Fruit fly (Drosophila melanogaster) whole organism, wandering third instar larva: Measurements from ENCODE around the gene CG6184.

Source experiments
- Abd-B ChIP-seq: fragments of >200 bp; optimal IDR thresholded peaks from 2 replicates; lab custom pipeline; 2017; ENCODE audit warnings: missing biosample characterization, missing genetic modification characterization
- CG9705 ChIP-seq: fragments of 200-800 bp; sonication (Bioruptor generic); optimal IDR thresholded peaks from 2 replicates; lab custom pipeline; 2018; ENCODE audit warnings: missing biosample characterization, mild to moderate bottlenecking, missing genetic modification characterization
- Dfd ChIP-seq: fragments of >200 bp; optimal IDR thresholded peaks from 2 replicates; lab custom pipeline; 2017; ENCODE audit warnings: missing biosample characterization, missing genetic modification characterization
- Dif ChIP-seq: fragments of 200-275, 200-300 bp; sonication (Bioruptor generic); optimal IDR thresholded peaks from 2 replicates; lab custom pipeline; 2018; ENCODE audit warnings: missing biosample characterization, missing genetic modification characterization; ENCODE audit not compliant: partially characterized antibody
- GATAd ChIP-seq: sonication (Bioruptor generic); optimal IDR thresholded peaks from 2 replicates; lab custom pipeline; 2016; ENCODE audit warnings: missing biosample characterization, missing genetic modification characterization
- HLH106 ChIP-seq: fragments of 200-800 bp; optimal IDR thresholded peaks from 3 replicates; lab custom pipeline; 2019; ENCODE audit warnings: missing biosample characterization, mild to moderate bottlenecking, missing genetic modification characterization, moderate library complexity
- Hnf4 ChIP-seq: fragments of 200-800 bp; sonication (Bioruptor generic); optimal IDR thresholded peaks from 2 replicates; lab custom pipeline; 2016; ENCODE audit warnings: missing biosample characterization, mild to moderate bottlenecking, missing genetic modification characterization
- Hr78 ChIP-seq: fragments of >200 bp; optimal IDR thresholded peaks from 2 replicates; lab custom pipeline; 2017; ENCODE audit warnings: missing biosample characterization, missing genetic modification characterization
- Hr83 ChIP-seq: fragments of 200-300 bp; sonication (Bioruptor generic); optimal IDR thresholded peaks from 2 replicates; lab custom pipeline; 2016; ENCODE audit warnings: missing biosample characterization, mild to moderate bottlenecking, missing genetic modification characterization, moderate library complexity; ENCODE audit not compliant: poor library complexity, severe bottlenecking
- Jra ChIP-seq: sonication (Bioruptor generic); optimal IDR thresholded peaks from 2 replicates; lab custom pipeline; 2016; ENCODE audit warnings: missing biosample characterization, missing genetic modification characterization
- Mio ChIP-seq: sonication (Bioruptor generic); optimal IDR thresholded peaks from 2 replicates; lab custom pipeline; 2016; ENCODE audit warnings: missing biosample characterization, missing genetic modification characterization
- Myc ChIP-seq: fragments of >200 bp; optimal IDR thresholded peaks from 2 replicates; lab custom pipeline; 2017
- N ChIP-seq: fragments of >200 bp; optimal IDR thresholded peaks from 2 replicates; lab custom pipeline; 2018; ENCODE audit warnings: missing biosample characterization, missing external identifiers, missing genetic modification characterization
- OdsH ChIP-seq: fragments of 200-800 bp; sonication (Bioruptor generic); optimal IDR thresholded peaks from 2 replicates; lab custom pipeline; 2016; ENCODE audit warnings: missing biosample characterization, mild to moderate bottlenecking, missing genetic modification characterization
- Rel ChIP-seq, 2 experiments: fragments of 200-800 bp; sonication (Bioruptor generic) in 1 of 2; optimal IDR thresholded peaks; 2 replicates in 1 of 2; 3 replicates in 1 of 2; lab custom pipeline; 2016 to 2019; ENCODE audit warnings: mild to moderate bottlenecking in 2 of 2, missing biosample characterization in 2 of 2, missing genetic modification characterization in 2 of 2, moderate library complexity in 1 of 2
- Sp1 ChIP-seq: fragments of 200-800 bp; sonication (Bioruptor generic); optimal IDR thresholded peaks from 3 replicates; lab custom pipeline; 2019; ENCODE audit warnings: missing biosample characterization, mild to moderate bottlenecking, missing genetic modification characterization, moderate library complexity
- Vsx2 ChIP-seq: fragments of 200-300, 225-300 bp; sonication (Bioruptor generic); optimal IDR thresholded peaks from 2 replicates; lab custom pipeline; 2018; ENCODE audit warnings: missing biosample characterization, missing genetic modification characterization; ENCODE audit not compliant: partially characterized antibody
- br ChIP-seq: fragments of 200-800 bp; sonication (Bioruptor generic); optimal IDR thresholded peaks from 2 replicates; lab custom pipeline; 2016; ENCODE audit warnings: missing biosample characterization, missing genetic modification characterization
- brk ChIP-seq: fragments of 200-800 bp; sonication (Bioruptor generic); optimal IDR thresholded peaks from 2 replicates; lab custom pipeline; 2016; ENCODE audit warnings: missing biosample characterization, mild to moderate bottlenecking, missing genetic modification characterization
- dl ChIP-seq, 2 experiments: fragments of 175-275, 200-275 bp in 1 of 2; fragments of 200-275 bp in 1 of 2; sonication (Bioruptor generic); optimal IDR thresholded peaks; lab custom pipeline; 2018; ENCODE audit warnings: mild to moderate bottlenecking in 2 of 2, missing biosample characterization in 2 of 2, missing genetic modification characterization in 2 of 2, moderate library complexity in 2 of 2; ENCODE audit not compliant: partially characterized antibody in 2 of 2, insufficient read depth in 1 of 2
- dmrt93B ChIP-seq: fragments of 200-800 bp; sonication (Bioruptor generic); optimal IDR thresholded peaks from 2 replicates; lab custom pipeline; 2018; ENCODE audit warnings: missing biosample characterization, mild to moderate bottlenecking, missing genetic modification characterization
- dsf ChIP-seq: sonication (Bioruptor generic); optimal IDR thresholded peaks from 2 replicates; lab custom pipeline; 2016; ENCODE audit warnings: missing biosample characterization, missing genetic modification characterization, borderline replicate concordance
- foxo ChIP-seq, 2 experiments: fragments of 200-800 bp; sonication (Bioruptor generic); optimal IDR thresholded peaks; 2 replicates in 1 of 2; 3 replicates in 1 of 2; lab custom pipeline; 2016 to 2017; ENCODE audit warnings: missing biosample characterization in 2 of 2, missing genetic modification characterization in 2 of 2
- fru ChIP-seq: fragments of 200-800 bp; sonication (Bioruptor generic); optimal IDR thresholded peaks from 3 replicates; lab custom pipeline; 2016; ENCODE audit warnings: missing biosample characterization, mild to moderate bottlenecking, missing genetic modification characterization
- h ChIP-seq: fragments of 200-800 bp; sonication (Bioruptor generic); optimal IDR thresholded peaks from 3 replicates; lab custom pipeline; 2016; ENCODE audit warnings: missing biosample characterization, mild to moderate bottlenecking, missing genetic modification characterization
- jim ChIP-seq: fragments of 175-275, 200-325 bp; sonication (Bioruptor generic); optimal IDR thresholded peaks from 2 replicates; lab custom pipeline; 2016; ENCODE audit warnings: missing biosample characterization, mild to moderate bottlenecking, missing genetic modification characterization
- lola ChIP-seq: fragments of >200 bp; optimal IDR thresholded peaks from 2 replicates; lab custom pipeline; 2017; ENCODE audit warnings: missing biosample characterization, missing genetic modification characterization
- psq ChIP-seq: fragments of 200-800 bp; sonication (Bioruptor generic); optimal IDR thresholded peaks from 3 replicates; lab custom pipeline; 2017; ENCODE audit warnings: missing biosample characterization, mild to moderate bottlenecking, missing genetic modification characterization, moderate library complexity
- rgr ChIP-seq: fragments of 200-800 bp; sonication (Bioruptor generic); optimal IDR thresholded peaks from 3 replicates; lab custom pipeline; 2016; ENCODE audit warnings: missing biosample characterization, mild to moderate bottlenecking, missing genetic modification characterization
- sage ChIP-seq: fragments of 200-800 bp; sonication (Bioruptor generic); optimal IDR thresholded peaks from 2 replicates; lab custom pipeline; 2016; ENCODE audit warnings: missing biosample characterization, mild to moderate bottlenecking, missing genetic modification characterization
- sv ChIP-seq: fragments of 200-800 bp; sonication (Bioruptor generic); optimal IDR thresholded peaks from 3 replicates; lab custom pipeline; 2016; ENCODE audit warnings: missing biosample characterization, missing genetic modification characterization
- usp ChIP-seq: fragments of >200 bp; optimal IDR thresholded peaks from 2 replicates; lab custom pipeline; 2017; ENCODE audit warnings: missing biosample characterization, missing genetic modification characterization
- woc ChIP-seq: sonication (Bioruptor generic); optimal IDR thresholded peaks from 2 replicates; lab custom pipeline; 2016; ENCODE audit warnings: missing biosample characterization, mild to moderate bottlenecking, missing genetic modification characterization

Gene CG6184

DNA sequence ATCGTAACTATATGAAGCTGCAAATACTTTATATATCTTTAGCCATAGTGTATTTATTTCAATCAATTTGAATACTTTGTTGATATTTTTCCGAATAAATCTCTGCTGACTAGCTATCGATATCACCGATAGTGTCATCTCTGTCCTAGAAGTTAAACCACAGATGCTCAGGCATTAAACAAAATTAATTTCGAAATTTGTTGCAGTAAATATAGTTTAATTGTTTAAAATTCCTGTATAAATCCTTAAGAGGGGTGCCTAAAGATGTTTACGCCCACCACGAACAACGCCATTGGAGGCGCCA lies 12.8 kb downstream of the CG6184 start, which contains the start of gene Nup58:
Gene Nup58 (plus strand): TSS at position 126 of the 304 bp plus-strand sequence.
- TF ChIP-seq GATAd (GFP tag; lab: Kevin White, UChicago) (no peak), Abd-B (GFP tag; lab: Kevin White, UChicago) (no peak), Mio (GFP tag; lab: Kevin White, UChicago) (no peak), Myc (lab: Kevin White, UChicago) (no peak), Hr83 (GFP tag; lab: Kevin White, UChicago) (peak; percentile 42), Sp1 (GFP tag; lab: Kevin White, UChicago) (no peak), N (GFP tag; lab: Kevin White, UChicago) (no peak), h (no peak), lola (GFP tag; lab: Kevin White, UChicago) (no peak), usp (GFP tag; lab: Kevin White, UChicago) (no peak), CG9705 (GFP tag; lab: Kevin White, UChicago) (no peak), psq (GFP tag; lab: Kevin White, UChicago) (no peak), Dfd (GFP tag; lab: Kevin White, UChicago) (no peak), HLH106 (peak; percentile 7), foxo (GFP tag; optimal IDR thresholded peaks at IDR 0.05; lab: Kevin White, UChicago) (no peak), jim (no peak), dsf (GFP tag; lab: Kevin White, UChicago) (no peak)

DNA sequence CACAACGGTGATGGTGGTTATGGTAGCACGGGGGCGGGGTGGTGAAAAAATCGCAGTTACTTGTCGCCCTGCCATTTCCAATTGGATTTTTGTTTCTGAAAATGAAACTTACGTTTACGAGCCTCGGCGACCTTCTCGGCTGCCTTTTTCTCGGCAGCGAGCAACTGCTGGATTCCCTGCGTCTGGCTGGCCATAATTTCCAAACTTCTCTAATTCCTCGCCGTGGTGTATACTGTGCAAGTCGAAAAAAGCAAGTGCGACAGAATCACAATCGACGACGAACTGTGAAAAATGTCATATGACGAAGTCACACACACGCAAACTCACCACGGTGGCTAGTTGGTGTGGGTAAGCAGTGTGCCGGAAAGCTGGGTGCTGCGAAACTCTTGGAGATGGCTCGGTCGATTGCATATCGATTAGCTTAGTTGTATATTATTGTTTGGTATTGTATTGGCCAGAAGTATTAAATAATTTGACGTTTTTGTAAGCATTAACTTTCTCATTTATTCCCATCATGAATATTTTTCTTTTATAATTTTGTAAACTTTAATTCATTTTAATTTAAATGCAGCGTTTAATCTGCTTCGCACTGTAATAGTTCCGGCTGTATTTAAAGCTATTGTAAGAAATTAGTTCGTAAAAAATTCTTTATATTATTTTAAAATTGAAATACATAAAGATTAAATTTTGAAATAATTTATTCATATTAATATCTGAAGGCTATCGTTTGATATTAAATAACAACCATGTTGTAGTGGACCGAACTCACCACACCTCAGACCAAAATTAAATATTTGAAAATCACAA lies 13.4 kb downstream of the CG6184 start, which contains the start of gene Vha13:
Gene Vha13 (minus strand): TSS at position 293 of the 807 bp plus-strand sequence.
- TF ChIP-seq jim (peak; percentile 56), h (peak; percentile 54), Mio (GFP tag; lab: Kevin White, UChicago) (no peak), sage (no peak), Myc (lab: Kevin White, UChicago) (peak; percentile 37), N (GFP tag; lab: Kevin White, UChicago) (no peak), sv (GFP tag; lab: Kevin White, UChicago) (peak; percentile 49), br (GFP tag; lab: Kevin White, UChicago) (peak; percentile 41), Dif (GFP tag; lab: Kevin White, UChicago) (peak; percentile 83), woc (peak; percentile 71), Dfd (GFP tag; lab: Kevin White, UChicago) (no peak), Sp1 (GFP tag; lab: Kevin White, UChicago) (peak; percentile 63), lola (GFP tag; lab: Kevin White, UChicago) (no peak), HLH106 (peak; percentile 38), foxo (GFP tag; optimal IDR thresholded peaks at IDR 0.05; lab: Kevin White, UChicago) (peak in 1 of 2 experiments; percentile 42), Jra (GFP tag; lab: Kevin White, UChicago) (peak; percentile 22), OdsH (GFP tag; lab: Kevin White, UChicago) (peak; percentile 2), Hr83 (GFP tag; lab: Kevin White, UChicago) (peak; percentile 81), Rel (GFP tag; optimal IDR thresholded peaks at IDR 0.05; lab: Kevin White, UChicago) (no peak), Rel (tag; optimal IDR thresholded peaks at IDR 0.05; lab: Kevin White, UChicago) (peak; percentile 50), Vsx2 (GFP tag; lab: Kevin White, UChicago) (peak; percentile 65), rgr (GFP tag; lab: Kevin White, UChicago) (peak; percentile 59), GATAd (GFP tag; lab: Kevin White, UChicago) (peak; percentile 6), dmrt93B (GFP tag; lab: Kevin White, UChicago) (peak; percentile 3), dl (GFP tag; optimal IDR thresholded peaks at IDR 0.05; lab: Kevin White, UChicago; ENCODE audit: insufficient read depth in 1 of 2, partially characterized antibody in 2 of 2) (peak; percentile 38 to 43), Hr78 (no peak), fru (GFP tag; lab: Kevin White, UChicago) (peak; percentile 83)
- TF ChIP-seq, all 38 proteins: peak for 20

DNA sequence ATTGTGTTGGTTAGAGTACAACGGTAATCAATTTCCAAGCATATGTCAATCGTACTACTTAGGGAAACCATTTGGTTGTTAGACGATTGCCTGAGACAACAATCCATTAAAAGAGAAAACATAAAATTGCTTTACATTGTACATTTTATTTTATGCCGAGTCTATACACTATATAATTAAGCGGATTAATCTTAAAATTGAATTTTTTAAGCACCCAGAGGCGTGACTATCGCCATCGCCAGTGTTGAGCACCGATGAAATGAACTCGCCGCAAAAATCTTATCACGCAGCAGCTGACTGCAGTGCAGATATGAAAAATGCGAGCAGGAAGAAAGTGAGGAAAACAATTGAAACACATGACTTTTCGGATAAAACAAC lies 14.8 kb downstream of the CG6184 start:
- no peak for TF ChIP-seq lola (GFP tag; lab: Kevin White, UChicago)
- no peak for TF ChIP-seq dmrt93B (GFP tag; lab: Kevin White, UChicago)
- peak; percentile 4 for TF ChIP-seq rgr (GFP tag; lab: Kevin White, UChicago)
- TF ChIP-seq foxo (GFP tag; optimal IDR thresholded peaks at IDR 0.05; lab: Kevin White, UChicago), result peak in 1 of 2 experiments; percentile 21
- peak; percentile 16 for TF ChIP-seq fru (GFP tag; lab: Kevin White, UChicago)
- TF ChIP-seq Jra (GFP tag; lab: Kevin White, UChicago), result peak; percentile 34
- peak; percentile 29 for TF ChIP-seq Myc (lab: Kevin White, UChicago)
- TF ChIP-seq Hnf4, result peak; percentile 49
- peak; percentile 31 for TF ChIP-seq br (GFP tag; lab: Kevin White, UChicago)
- peak; percentile 59 for TF ChIP-seq GATAd (GFP tag; lab: Kevin White, UChicago)
- no peak for TF ChIP-seq brk (GFP tag; lab: Kevin White, UChicago)
- peak; percentile 50 for TF ChIP-seq Hr83 (GFP tag; lab: Kevin White, UChicago)
- TF ChIP-seq Hr78, result no peak
- no peak for TF ChIP-seq sage
- TF ChIP-seq h, result peak; percentile 28
